Fruit fly (Drosophila melanogaster) whole organism, embryonic: ENCODE results near the gene sna.

Experiments
- Atf6 ChIP-seq: fragments of 200-800 bp; sonication (Bioruptor generic); IDR thresholded peaks from 2 replicates; pipeline ENCODE4 v1.3.6; 2022; ENCODE audit warnings: missing biosample characterization, missing genetic modification characterization
- Bgb ChIP-seq: fragments of 200-800 bp; sonication (Bioruptor generic); IDR thresholded peaks from 2 replicates; pipeline ENCODE4 v1.3.6; 2022; ENCODE audit warnings: missing biosample characterization, missing genetic modification characterization; ENCODE audit not compliant: partially characterized antibody
- CG11085 ChIP-seq: fragments of 200-800 bp; sonication (Bioruptor generic); IDR thresholded peaks from 2 replicates; pipeline ENCODE4 v1.3.6; 2022; ENCODE audit warnings: missing biosample characterization, missing genetic modification characterization
- CG12219 ChIP-seq: fragments of 200-800 bp; sonication (Bioruptor generic); optimal IDR thresholded peaks from 3 replicates; lab custom pipeline; 2018; ENCODE audit warnings: missing biosample characterization, mild to moderate bottlenecking, missing genetic modification characterization
- CG12391 ChIP-seq: fragments of 200-800 bp; sonication (Bioruptor generic); optimal IDR thresholded peaks from 3 replicates; lab custom pipeline; 2018; ENCODE audit warnings: missing biosample characterization, mild to moderate bottlenecking, missing genetic modification characterization, moderate library complexity
- CG12769 ChIP-seq: fragments of 200-800 bp; sonication (Bioruptor generic); optimal IDR thresholded peaks from 2 replicates; lab custom pipeline; 2019; ENCODE audit warnings: missing biosample characterization, mild to moderate bottlenecking, missing genetic modification characterization, moderate library complexity
- CG13296 ChIP-seq: fragments of 200-800 bp; sonication (Bioruptor generic); optimal IDR thresholded peaks from 3 replicates; lab custom pipeline; 2018; ENCODE audit warnings: missing biosample characterization, mild to moderate bottlenecking, missing genetic modification characterization
- CG13894 ChIP-seq: fragments of 200-800 bp; sonication (Bioruptor generic); optimal IDR thresholded peaks from 3 replicates; lab custom pipeline; 2018; ENCODE audit warnings: missing biosample characterization, mild to moderate bottlenecking, missing genetic modification characterization, moderate library complexity
- CG14710 ChIP-seq: fragments of 200-800 bp; sonication (Bioruptor generic); optimal IDR thresholded peaks from 3 replicates; lab custom pipeline; 2019; ENCODE audit warnings: missing biosample characterization, mild to moderate bottlenecking, missing genetic modification characterization, moderate library complexity
- CG14860 ChIP-seq: fragments of 200-800 bp; sonication (Bioruptor generic); IDR thresholded peaks from 3 replicates; pipeline ENCODE4 v1.3.6; 2022; ENCODE audit warnings: missing biosample characterization, missing genetic modification characterization; ENCODE audit not compliant: partially characterized antibody
- CG16779 ChIP-seq: fragments of 200-800 bp; sonication (Bioruptor generic); IDR thresholded peaks from 2 replicates; pipeline ENCODE4 v1.3.6; 2022; ENCODE audit warnings: missing biosample characterization, missing genetic modification characterization
- CG18619 ChIP-seq: fragments of 200-800 bp; sonication (Bioruptor generic); optimal IDR thresholded peaks from 3 replicates; lab custom pipeline; 2017; ENCODE audit warnings: missing biosample characterization, mild to moderate bottlenecking, missing genetic modification characterization
- CG4617 ChIP-seq: fragments of 200-800 bp; sonication (Bioruptor generic); optimal IDR thresholded peaks from 3 replicates; lab custom pipeline; 2016; ENCODE audit warnings: missing biosample characterization, missing genetic modification characterization, borderline replicate concordance
- CG5245 ChIP-seq: fragments of 200-800 bp; sonication (Bioruptor generic); optimal IDR thresholded peaks from 3 replicates; lab custom pipeline; 2016; ENCODE audit warnings: missing biosample characterization, missing genetic modification characterization
- CG5953 ChIP-seq: fragments of 200-800 bp; sonication (Bioruptor generic); IDR thresholded peaks from 2 replicates; pipeline ENCODE4 v1.3.6; 2022; ENCODE audit warnings: missing biosample characterization, missing genetic modification characterization
- CG7745 ChIP-seq: fragments of 200-800 bp; sonication (Bioruptor generic); optimal IDR thresholded peaks from 2 replicates; lab custom pipeline; 2018; ENCODE audit warnings: missing biosample characterization, mild to moderate bottlenecking, missing genetic modification characterization, moderate library complexity
- CG8388 ChIP-seq: fragments of 200-800 bp; sonication (Bioruptor generic); optimal IDR thresholded peaks from 2 replicates; lab custom pipeline; 2019; ENCODE audit warnings: missing biosample characterization, mild to moderate bottlenecking, missing genetic modification characterization, moderate library complexity
- CG8924 ChIP-seq: fragments of 200-800 bp; optimal IDR thresholded peaks from 3 replicates; lab custom pipeline; 2019; ENCODE audit warnings: missing biosample characterization, mild to moderate bottlenecking, missing genetic modification characterization, moderate library complexity
- CG9797 ChIP-seq: fragments of 200-800 bp; sonication (Bioruptor generic); optimal IDR thresholded peaks from 3 replicates; lab custom pipeline; 2018; ENCODE audit warnings: missing biosample characterization, mild to moderate bottlenecking, missing genetic modification characterization
- Dref ChIP-seq: fragments of 200-800 bp; sonication (Bioruptor generic); IDR thresholded peaks from 2 replicates; pipeline ENCODE4 v1.3.6; 2022; ENCODE audit warnings: missing biosample characterization, missing genetic modification characterization
- E2f2 ChIP-seq: fragments of 200-800 bp; sonication (Bioruptor generic); IDR thresholded peaks from 2 replicates; pipeline ENCODE4 v1.3.6; 2022; ENCODE audit warnings: missing biosample characterization, missing genetic modification characterization
- Ets65A ChIP-seq: fragments of 200-800 bp; sonication (Bioruptor generic); peaks from one replicate; lab custom pipeline; 2016; ENCODE audit warnings: missing biosample characterization, missing genetic modification characterization
- Fer3 ChIP-seq: fragments of 200-800 bp; sonication (Bioruptor generic); optimal IDR thresholded peaks from 2 replicates; lab custom pipeline; 2018; ENCODE audit warnings: missing biosample characterization, mild to moderate bottlenecking, missing genetic modification characterization, moderate library complexity
- HHEX ChIP-seq: fragments of 200-800 bp; sonication (Bioruptor generic); optimal IDR thresholded peaks from 3 replicates; lab custom pipeline; 2017; ENCODE audit warnings: missing biosample characterization, mild to moderate bottlenecking, missing genetic modification characterization, missing genetic modification reagents
- Hmx ChIP-seq: fragments of 200-800 bp; sonication (Bioruptor generic); optimal IDR thresholded peaks from 2 replicates; lab custom pipeline; 2016; ENCODE audit warnings: missing biosample characterization, missing genetic modification characterization
- Mad ChIP-seq: fragments of 200-800 bp; sonication (Bioruptor generic); optimal IDR thresholded peaks from 2 replicates; lab custom pipeline; 2016; ENCODE audit warnings: missing biosample characterization, missing genetic modification characterization
- Myb ChIP-seq: fragments of 200-800 bp; sonication (Bioruptor generic); optimal IDR thresholded peaks from 2 replicates; lab custom pipeline; 2016; ENCODE audit warnings: missing biosample characterization, missing genetic modification characterization
- Optix ChIP-seq: fragments of 200-800 bp; sonication (Bioruptor generic); IDR thresholded peaks from 3 replicates; pipeline ENCODE4 v1.3.6; 2022; ENCODE audit warnings: missing biosample characterization, missing genetic modification characterization
- Pdp1 ChIP-seq, 2 experiments: fragments of 200-800 bp; sonication (Bioruptor generic); optimal IDR thresholded peaks; 3 replicates each; lab custom pipeline; 2016; ENCODE audit warnings: missing biosample characterization in 2 of 2, missing genetic modification characterization in 2 of 2, mild to moderate bottlenecking in 1 of 2, moderate library complexity in 1 of 2
- Poxn ChIP-seq: fragments of 200-800 bp; sonication (Bioruptor generic); IDR thresholded peaks from 2 replicates; pipeline ENCODE4 v1.3.6; 2022; ENCODE audit warnings: missing biosample characterization, missing genetic modification characterization
- Sry-δ ChIP-seq: fragments of 200-800 bp; sonication (Bioruptor generic); optimal IDR thresholded peaks from 2 replicates; lab custom pipeline; 2016; ENCODE audit warnings: missing biosample characterization, missing genetic modification characterization
- Tbp ChIP-seq: fragments of >200 bp; optimal IDR thresholded peaks from 2 replicates; lab custom pipeline; 2018; ENCODE audit warnings: missing biosample characterization, missing genetic modification characterization
- Trl ChIP-seq, 3 experiments: fragments of >200 bp in 2 of 3; fragments of 200-800 bp in 1 of 3; sonication (Bioruptor generic) in 1 of 3; optimal IDR thresholded peaks; 2 replicates in 1 of 3; 3 replicates in 2 of 3; lab custom pipeline; 2016 to 2017; ENCODE audit warnings: missing biosample characterization in 1 of 3, missing genetic modification characterization in 1 of 3
- aop ChIP-seq: fragments of 200-800 bp; sonication (Bioruptor generic); IDR thresholded peaks from 2 replicates; pipeline ENCODE4 v1.3.6; 2022; ENCODE audit warnings: missing biosample characterization, missing genetic modification characterization
- bab2 ChIP-seq: fragments of 200-800 bp; sonication (Bioruptor generic); optimal IDR thresholded peaks from 2 replicates; lab custom pipeline; 2016; ENCODE audit warnings: missing biosample characterization, missing genetic modification characterization
- bigmax ChIP-seq: fragments of 200-800 bp; sonication (Bioruptor generic); optimal IDR thresholded peaks from 2 replicates; lab custom pipeline; 2018; ENCODE audit warnings: missing biosample characterization, mild to moderate bottlenecking, missing genetic modification characterization
- chif ChIP-seq, 2 experiments: fragments of 200-800 bp; sonication (Bioruptor generic); optimal IDR thresholded peaks; 3 replicates each; lab custom pipeline; 2016; ENCODE audit warnings: missing biosample characterization in 2 of 2, missing genetic modification characterization in 2 of 2
- danr ChIP-seq: fragments of 200-800 bp; sonication (Bioruptor generic); IDR thresholded peaks from 2 replicates; pipeline ENCODE4 v1.3.6; 2022; ENCODE audit warnings: missing biosample characterization, missing genetic modification characterization
- dpn ChIP-seq, 2 experiments: fragments of 200-800 bp; sonication (Bioruptor generic); optimal IDR thresholded peaks; 3 replicates each; lab custom pipeline; 2016; ENCODE audit warnings: missing biosample characterization in 2 of 2, missing genetic modification characterization in 2 of 2
- hbn ChIP-seq: fragments of 200-800 bp; sonication (Bioruptor generic); IDR thresholded peaks from 2 replicates; pipeline ENCODE4 v1.3.6; 2022; ENCODE audit warnings: missing biosample characterization, missing genetic modification characterization; ENCODE audit not compliant: partially characterized antibody
- her ChIP-seq: fragments of 200-800 bp; sonication (Bioruptor generic); optimal IDR thresholded peaks from 2 replicates; lab custom pipeline; 2016; ENCODE audit warnings: missing biosample characterization, missing genetic modification characterization
- hth ChIP-seq: fragments of >200 bp; optimal IDR thresholded peaks from 2 replicates; lab custom pipeline; 2017; ENCODE audit warnings: inconsistent platforms
- ken ChIP-seq: fragments of 200-800 bp; sonication (Bioruptor generic); IDR thresholded peaks from 3 replicates; pipeline ENCODE4 v1.3.6; 2022; ENCODE audit warnings: missing biosample characterization, missing genetic modification characterization
- mirr ChIP-seq: fragments of 200-800 bp; sonication (Bioruptor generic); optimal IDR thresholded peaks from 3 replicates; lab custom pipeline; 2018; ENCODE audit warnings: missing biosample characterization, mild to moderate bottlenecking, missing genetic modification characterization
- mld ChIP-seq: fragments of 200-800 bp; sonication (Bioruptor generic); IDR thresholded peaks from 3 replicates; pipeline ENCODE4 v1.3.6; 2022; ENCODE audit warnings: missing biosample characterization, missing genetic modification characterization; ENCODE audit not compliant: partially characterized antibody
- nom ChIP-seq: fragments of 200-800 bp; sonication (Bioruptor generic); optimal IDR thresholded peaks from 2 replicates; lab custom pipeline; 2017; ENCODE audit warnings: missing biosample characterization, missing genetic modification characterization, mild to moderate bottlenecking, moderate library complexity, missing genetic modification reagents
- tap ChIP-seq: fragments of 200-800 bp; optimal IDR thresholded peaks from 3 replicates; lab custom pipeline; 2019; ENCODE audit warnings: missing biosample characterization, mild to moderate bottlenecking, missing genetic modification characterization, moderate library complexity
- toy ChIP-seq: fragments of 200-800 bp; sonication (Bioruptor generic); IDR thresholded peaks from 2 replicates; pipeline ENCODE4 v1.3.6; 2022; ENCODE audit warnings: missing biosample characterization, missing genetic modification characterization
- tup ChIP-seq: fragments of 200-800 bp; sonication (Bioruptor generic); optimal IDR thresholded peaks from 2 replicates; lab custom pipeline; 2016; ENCODE audit warnings: missing biosample characterization, mild to moderate bottlenecking, missing genetic modification characterization, moderate library complexity
- wor ChIP-seq: fragments of 200-800 bp; sonication (Bioruptor generic); IDR thresholded peaks from 2 replicates; pipeline ENCODE4 v1.3.6; 2022; ENCODE audit warnings: missing biosample characterization, missing genetic modification characterization
- zfh1 ChIP-seq: fragments of 200-800 bp; sonication (Bioruptor generic); IDR thresholded peaks from 3 replicates; pipeline ENCODE4 v1.3.6; 2022; ENCODE audit warnings: missing biosample characterization, missing genetic modification characterization

The sna gene

DNA sequence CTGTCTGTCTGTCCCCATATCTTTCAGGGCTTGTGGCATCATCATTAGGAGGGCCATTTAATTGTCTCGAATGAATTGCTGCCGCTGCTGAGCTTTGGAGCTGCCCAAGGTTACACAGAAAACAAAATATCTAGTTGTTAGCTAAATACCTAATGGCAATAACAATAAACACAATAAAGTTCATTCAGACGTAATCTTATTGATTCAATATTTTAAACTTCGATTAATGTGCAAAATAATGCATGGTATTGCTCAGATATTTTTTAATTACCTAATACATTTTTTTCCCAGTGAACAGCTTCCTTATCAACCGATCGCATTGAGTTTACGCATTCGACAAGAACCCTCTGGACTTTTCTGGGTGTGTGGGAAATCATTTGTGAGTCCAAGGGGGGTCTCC is 12.9 kb downstream of the sna start (continued):
- TF ChIP-seq Trl (optimal IDR thresholded peaks at IDR 0.05; lab: Kevin White, UChicago), result no peak
- no peak for TF ChIP-seq Trl (GFP tag; optimal IDR thresholded peaks at IDR 0.05; lab: Kevin White, UChicago)
- no peak for TF ChIP-seq Sry-δ
- no peak for TF ChIP-seq CG9797 (GFP tag; lab: Kevin White, UChicago)
- no peak for TF ChIP-seq E2f2
- TF ChIP-seq tap (tag; lab: Kevin White, UChicago), result no peak
- TF ChIP-seq HHEX (GFP tag; lab: Kevin White, UChicago), result no peak
- TF ChIP-seq CG13894 (tag; lab: Kevin White, UChicago), result no peak
- no peak for TF ChIP-seq Hmx (GFP tag; lab: Kevin White, UChicago)
- TF ChIP-seq chif (GFP tag; optimal IDR thresholded peaks at IDR 0.05; lab: Kevin White, UChicago), result peak in 1 of 2 experiments; percentile 9
- no peak for TF ChIP-seq dpn (GFP tag; optimal IDR thresholded peaks at IDR 0.05; lab: Kevin White, UChicago)
- no peak for TF ChIP-seq bigmax (GFP tag; lab: Kevin White, UChicago)
- no peak for TF ChIP-seq toy
- no peak for TF ChIP-seq CG18619 (GFP tag; lab: Kevin White, UChicago)
- no peak for TF ChIP-seq CG5245
- no peak for TF ChIP-seq Poxn (GFP tag; lab: Robert Waterston, UW)
- TF ChIP-seq CG7745 (tag; lab: Kevin White, UChicago), result no peak
- no peak for TF ChIP-seq CG13296 (GFP tag; lab: Kevin White, UChicago)
- no peak for TF ChIP-seq CG16779
- TF ChIP-seq CG14710 (tag; lab: Kevin White, UChicago), result peak; percentile 40
- no peak for TF ChIP-seq mld (GFP tag; lab: Robert Waterston, UW)
- TF ChIP-seq aop (GFP tag; lab: Robert Waterston, UW), result no peak
- TF ChIP-seq bab2 (GFP tag; lab: Kevin White, UChicago), result peak; percentile 35
- TF ChIP-seq Dref (GFP tag; lab: Robert Waterston, UW), result no peak
- TF ChIP-seq danr (GFP tag; lab: Robert Waterston, UW), result no peak
- no peak for TF ChIP-seq mirr (GFP tag; lab: Kevin White, UChicago)
- no peak for TF ChIP-seq wor (GFP tag; lab: Robert Waterston, UW)
- TF ChIP-seq CG8388, result peak; percentile 23
- TF ChIP-seq CG12769 (tag; lab: Kevin White, UChicago), result no peak
- no peak for TF ChIP-seq CG11085 (GFP tag; lab: Robert Waterston, UW)
- no peak for TF ChIP-seq Bgb (GFP tag; lab: Robert Waterston, UW)
- no peak for TF ChIP-seq hbn
- TF ChIP-seq Pdp1 (GFP tag; optimal IDR thresholded peaks at IDR 0.05; lab: Kevin White, UChicago), result peak in 1 of 2 experiments; percentile 12
- no peak for TF ChIP-seq Atf6 (GFP tag; lab: Robert Waterston, UW)
- no peak for TF ChIP-seq CG4617
- TF ChIP-seq her, result no peak
- no peak for TF ChIP-seq CG5953
- TF ChIP-seq zfh1 (GFP tag; lab: Robert Waterston, UW), result no peak
- no peak for TF ChIP-seq Optix (GFP tag; lab: Robert Waterston, UW)
- TF ChIP-seq nom (GFP tag; lab: Kevin White, UChicago), result no peak
- TF ChIP-seq Mad (GFP tag; lab: Kevin White, UChicago), result no peak
- no peak for TF ChIP-seq tup (GFP tag; lab: Kevin White, UChicago)
- no peak for TF ChIP-seq ken (GFP tag; lab: Robert Waterston, UW)
- peak; percentile 34 for TF ChIP-seq CG12391 (tag; lab: Kevin White, UChicago)
- TF ChIP-seq CG8924 (tag; lab: Kevin White, UChicago), result peak; percentile 11
- no peak for TF ChIP-seq hth (lab: Kevin White, UChicago)
- TF ChIP-seq CG12219 (GFP tag; lab: Kevin White, UChicago), result no peak
- TF ChIP-seq Myb (GFP tag; lab: Kevin White, UChicago), result no peak
- no peak for TF ChIP-seq CG14860 (GFP tag; lab: Robert Waterston, UW)
- peak; percentile 31 for TF ChIP-seq Ets65A (GFP tag; lab: Kevin White, UChicago)
- TF ChIP-seq Tbp (GFP tag; lab: Kevin White, UChicago), result no peak
- no peak for TF ChIP-seq Fer3
